Worm (Caenorhabditis elegans): ENCODE measurements around the gene D2062.1.
"Not testable (repeated sequence)": the region's sequence is repeated elsewhere in the genome, so short reads cannot be mapped to it uniquely, and the experiment has no call there.

D2062.1 gene

DNA sequence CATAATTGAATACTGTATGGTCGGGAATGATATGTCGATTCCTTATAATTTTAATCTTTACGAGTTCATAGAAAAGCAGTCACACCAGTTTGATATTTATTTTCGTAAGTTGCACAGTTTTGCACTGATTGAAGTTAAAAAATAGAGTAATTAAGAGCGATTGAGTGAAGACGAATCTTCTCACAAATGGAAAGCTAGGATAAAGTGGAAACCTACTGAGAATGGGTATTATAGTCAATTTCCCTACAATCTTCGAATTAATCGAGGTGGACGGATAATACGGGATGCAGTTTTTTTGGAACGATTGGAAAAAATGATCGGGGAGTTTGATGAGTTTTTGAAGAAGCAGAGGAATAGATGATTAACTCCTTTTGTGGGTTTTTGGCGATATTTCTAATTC, 9.7 kb downstream of the D2062.1 start, which contains the start of gene F22E5.23 (continued):
- TF ChIP-seq Y56A3A.18 (GFP tag; IDR thresholded peaks at IDR 0.05) = no peak

- TF ChIP-seq chd-7 (tag; optimal IDR thresholded peaks at IDR 0.05) (no peak), B0336.3 (GFP tag; IDR thresholded peaks at IDR 0.05) (no peak), lsy-27 (tag; optimal IDR thresholded peaks at IDR 0.05; ENCODE audit: borderline replicate concordance, insufficient read depth) (no peak), ceh-40 (GFP tag; IDR thresholded peaks at IDR 0.05) (no peak), pbrm-1 (GFP tag; IDR thresholded peaks at IDR 0.05) (no peak), attf-6 (GFP tag; IDR thresholded peaks at IDR 0.05) (no peak), ceh-27 (GFP tag; optimal IDR thresholded peaks at IDR 0.05) (no peak), F23B12.7 (tag; optimal IDR thresholded peaks at IDR 0.05; ENCODE audit: insufficient read depth) (no peak), pha-4 (tag; optimal IDR thresholded peaks at IDR 0.05) (no peak), ztf-6 (GFP tag; IDR thresholded peaks at IDR 0.05) (no peak), somi-1 (GFP tag; optimal IDR thresholded peaks at IDR 0.05) (no peak), F57A8.1 (GFP tag; optimal IDR thresholded peaks at IDR 0.05) (no peak), hlh-12 (tag; optimal IDR thresholded peaks at IDR 0.05) (no peak), Y67H2A.10 (GFP tag; conservative IDR thresholded peaks at IDR 0.05) (no peak), repo-1 (tag; optimal IDR thresholded peaks at IDR 0.05) (no peak), atf-7 (tag; optimal IDR thresholded peaks at IDR 0.05) (no peak), hrde-1 (tag; optimal IDR thresholded peaks at IDR 0.05; ENCODE audit: borderline replicate concordance) (no peak), tlf-1 (GFP tag; optimal IDR thresholded peaks at IDR 0.05) (no peak), zfh-2 (GFP tag; conservative IDR thresholded peaks at IDR 0.05) (no peak), dox-1 (GFP tag; IDR thresholded peaks at IDR 0.05) (no peak)
Observed at ce11 chrII:2641777-2642176, 10.5 kb downstream of the D2062.1 start, which contains the start of gene F22E5.7. TSS of gene F22E5.7 (plus strand) at chrII:2642077.

- no peak for TF ChIP-seq atf-7 (tag; optimal IDR thresholded peaks at IDR 0.05)
- no peak for TF ChIP-seq K11D2.4 (GFP tag; IDR thresholded peaks at IDR 0.05)
- TF ChIP-seq ztf-18 (tag; optimal IDR thresholded peaks at IDR 0.05) = no peak
- no peak for TF ChIP-seq attf-5 (GFP tag; optimal IDR thresholded peaks at IDR 0.05)
- TF ChIP-seq nhr-90 (tag; optimal IDR thresholded peaks at IDR 0.05) = no peak
- no peak for TF ChIP-seq repo-1 (tag; optimal IDR thresholded peaks at IDR 0.05)
- no peak for TF ChIP-seq F52B5.7 (tag; optimal IDR thresholded peaks at IDR 0.05)
- TF ChIP-seq sptf-2 (GFP tag; optimal IDR thresholded peaks at IDR 0.05) = no peak
Observed at ce11 chrII:2644498-2644897, 13.2 kb downstream of the D2062.1 start, which contains the start of gene F22E5.11. TSS of gene F22E5.11 (minus strand) at chrII:2644598.

- not testable (repeated sequence) for TF ChIP-seq tlf-1 (GFP tag; optimal IDR thresholded peaks at IDR 0.05); B0261.1 (tag; optimal IDR thresholded peaks at IDR 0.05); snpc-1.1 (tag; optimal IDR thresholded peaks at IDR 0.05; ENCODE audit: insufficient read depth)
Observed at ce11 chrII:2646756-2647155, 15.5 kb downstream of the D2062.1 start, which contains the start of gene F22E5.12. TSS of gene F22E5.12 (minus strand) at chrII:2646856.

DNA sequence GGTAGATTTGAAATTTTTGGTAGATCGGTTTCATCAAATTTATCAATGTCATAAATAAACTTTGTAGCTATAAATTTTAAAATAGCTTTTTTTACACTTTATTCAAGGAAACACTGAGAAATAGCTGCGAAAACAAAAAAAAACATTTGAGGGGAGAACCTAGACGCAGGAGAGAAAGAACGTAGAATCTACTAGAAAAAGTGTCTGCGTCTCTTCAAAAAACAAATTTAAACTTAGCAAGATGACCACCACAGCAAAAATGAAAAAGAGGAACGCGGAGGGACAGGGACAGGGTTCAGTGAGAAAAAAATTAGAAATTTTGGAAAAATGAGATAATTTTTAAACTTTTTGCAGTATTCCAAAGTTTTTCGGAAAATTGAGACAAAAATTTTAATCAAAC, 17.7 kb downstream of the D2062.1 start:
- TF ChIP-seq C06A6.2 (GFP tag; conservative IDR thresholded peaks at IDR 0.05) (0 out of 2 replicates have a peak, but pooled peaks have one; percentile 16), C17E4.6 (GFP tag; IDR thresholded peaks at IDR 0.05) (no peak), ama-1 (optimal IDR thresholded peaks at IDR 0.05) (no peak), ama-1 (GFP tag; optimal IDR thresholded peaks at IDR 0.05) (no peak), hmg-1.2 (GFP tag; IDR thresholded peaks at IDR 0.05) (peak; percentile 28; the same call in 1 of the 2 replicates), madf-3 (GFP tag; IDR thresholded peaks at IDR 0.05) (no peak), lin-54 (GFP tag; optimal IDR thresholded peaks at IDR 0.05) (no peak), F10E7.11 (tag; optimal IDR thresholded peaks at IDR 0.05) (no peak)

All from whole organism, young adult.